Worm (Caenorhabditis elegans): ENCODE results near the gene slc-17.2.

ce11 chrIII:9385543-9385942 lies 4.4 kb downstream of the slc-17.2 start, which contains the start of gene C38C10.3:
- TF ChIP-seq unc-130 (tag; optimal IDR thresholded peaks at IDR 0.05) (no peak), nhr-71 (tag; optimal IDR thresholded peaks at IDR 0.05) (no peak), egl-13 (tag; optimal IDR thresholded peaks at IDR 0.05) (no peak), egl-27 (tag; optimal IDR thresholded peaks at IDR 0.05) (no peak), nhr-237 (tag; optimal IDR thresholded peaks at IDR 0.05) (no peak), skn-1 (tag; optimal IDR thresholded peaks at IDR 0.05) (no peak), snpc-4 (tag; optimal IDR thresholded peaks at IDR 0.05) (no peak), lin-14 (GFP tag; optimal IDR thresholded peaks at IDR 0.05) (no peak), lin-35 (GFP tag; optimal IDR thresholded peaks at IDR 0.05) (no peak)
